Worm (Caenorhabditis elegans): ENCODE measurements around the gene ral-1.

Gene ral-1

DNA sequence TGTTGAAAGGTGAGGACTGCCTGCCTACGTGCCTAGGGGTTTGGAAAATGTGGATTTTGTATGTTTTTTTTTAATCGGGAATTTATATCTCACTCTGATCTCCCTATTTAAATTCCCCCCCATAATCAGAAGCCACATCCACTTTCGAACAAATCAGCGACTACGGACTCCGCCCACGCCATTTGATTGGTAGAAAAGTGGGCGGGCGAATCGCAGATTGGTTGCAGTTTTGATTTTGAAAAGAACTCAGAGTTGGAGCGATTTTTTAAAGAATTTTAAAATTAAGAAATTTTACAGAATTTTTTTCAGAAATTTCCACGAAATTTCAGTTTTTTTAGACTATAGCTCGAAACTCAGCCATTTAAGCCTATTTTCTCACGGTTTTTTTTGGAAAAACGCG, 49.0 kb downstream of the ral-1 start:
- TF ChIP-seq npax-4 (tag; optimal IDR thresholded peaks at IDR 0.05) (no peak), K02D7.2 (tag; optimal IDR thresholded peaks at IDR 0.05) (no peak), nfya-1 (tag; optimal IDR thresholded peaks at IDR 0.05) (peak; percentile 79), F13H6.1 (tag; optimal IDR thresholded peaks at IDR 0.05) (no peak), ceh-2 (tag; optimal IDR thresholded peaks at IDR 0.05) (no peak), tbx-7 (tag; optimal IDR thresholded peaks at IDR 0.05) (no peak)

Measured in whole organism, late embryonic.